Worm (Caenorhabditis elegans) whole organism, mixed stage, embryonic: ENCODE measurements around the gene ZK1240.5.
A peak's percentile ranks its signal among the peaks of the same experiment; 100 is the strongest.
"Not testable (repeated sequence)": the region's sequence is repeated elsewhere in the genome, so short reads cannot be mapped to it uniquely, and the experiment has no call there.

ENCODE experiments used
- M03D4.4 ChIP-seq: sonication (generic microtip); optimal IDR thresholded peaks from 2 replicates; lab custom pipeline; 2017; ENCODE audit warnings: mild to moderate bottlenecking, missing genetic modification characterization, missing compliant biosample characterization
- blmp-1 ChIP-seq: fragments of 150-350 bp; optimal IDR thresholded peaks from 2 replicates; lab custom pipeline; 2014; ENCODE audit warnings: missing biosample characterization, missing genetic modification characterization
- ceh-39 ChIP-seq: fragments of 150-350 bp; optimal IDR thresholded peaks from 2 replicates; lab custom pipeline; 2014; ENCODE audit warnings: missing biosample characterization, missing genetic modification characterization
- ceh-43 ChIP-seq: fragments of 200-800 bp; sonication (Bioruptor generic); optimal IDR thresholded peaks from 2 replicates; lab custom pipeline; 2018; ENCODE audit warnings: mild to moderate bottlenecking, missing genetic modification characterization, moderate library complexity, missing compliant biosample characterization
- ceh-83 ChIP-seq: fragments of 200-800 bp; sonication (Bioruptor generic); optimal IDR thresholded peaks from 2 replicates; lab custom pipeline; 2018; ENCODE audit warnings: mild to moderate bottlenecking, missing genetic modification characterization, missing compliant biosample characterization
- ces-1 ChIP-seq: fragments of 150-350 bp; optimal IDR thresholded peaks from 2 replicates; lab custom pipeline; 2014; ENCODE audit warnings: missing biosample characterization, missing genetic modification reagents, missing genetic modification characterization
- cnd-1 ChIP-seq: fragments of 200-800 bp; sonication (Bioruptor generic); optimal IDR thresholded peaks from 2 replicates; lab custom pipeline; 2018; ENCODE audit warnings: mild to moderate bottlenecking, missing genetic modification characterization, missing compliant biosample characterization
- drap-1 ChIP-seq: fragments of 200-800 bp; sonication (Bioruptor generic); optimal IDR thresholded peaks from 3 replicates; lab custom pipeline; 2018; ENCODE audit warnings: mild to moderate bottlenecking, missing genetic modification characterization, missing compliant biosample characterization
- elt-1 ChIP-seq: sonication (generic microtip); optimal IDR thresholded peaks from 2 replicates; lab custom pipeline; 2017; ENCODE audit warnings: missing genetic modification characterization, mild to moderate bottlenecking, missing compliant biosample characterization, antibody characterized with exemption, moderate library complexity, borderline replicate concordance; ENCODE audit not compliant: insufficient read depth
- flh-1 ChIP-seq: fragments of 200-800 bp; sonication (Bioruptor generic); optimal IDR thresholded peaks from 2 replicates; lab custom pipeline; 2018; ENCODE audit warnings: mild to moderate bottlenecking, missing genetic modification characterization, moderate library complexity, missing compliant biosample characterization
- ham-2 ChIP-seq: fragments of 200-800 bp; sonication (Bioruptor generic); optimal IDR thresholded peaks from 2 replicates; lab custom pipeline; 2018; ENCODE audit warnings: mild to moderate bottlenecking, missing genetic modification characterization, missing compliant biosample characterization
- hlh-1 ChIP-seq: fragments of 150-350 bp; optimal IDR thresholded peaks from 2 replicates; lab custom pipeline; 2014; ENCODE audit warnings: missing biosample characterization, missing genetic modification reagents, missing genetic modification characterization
- lin-13 ChIP-seq: fragments of 150-350 bp; optimal IDR thresholded peaks from 2 replicates; lab custom pipeline; 2014; ENCODE audit warnings: missing biosample characterization, missing genetic modification characterization
- lin-32 ChIP-seq: fragments of 200-800 bp; sonication (Bioruptor generic); optimal IDR thresholded peaks from 2 replicates; lab custom pipeline; 2018; ENCODE audit warnings: mild to moderate bottlenecking, missing genetic modification characterization, missing compliant biosample characterization
- lsy-2 ChIP-seq: fragments of 150-350 bp; optimal IDR thresholded peaks from 2 replicates; lab custom pipeline; 2014; ENCODE audit warnings: missing biosample characterization, missing genetic modification characterization
- mep-1 ChIP-seq: fragments of 150-350 bp; optimal IDR thresholded peaks from 2 replicates; lab custom pipeline; 2017; ENCODE audit warnings: missing biosample characterization, missing genetic modification reagents, missing genetic modification characterization, inconsistent platforms
- mls-2 ChIP-seq: sonication (generic microtip); optimal IDR thresholded peaks from 2 replicates; lab custom pipeline; 2016; ENCODE audit warnings: mild to moderate bottlenecking, missing genetic modification characterization, moderate library complexity, missing compliant biosample characterization
- nhr-12 ChIP-seq: fragments of 150-350 bp; optimal IDR thresholded peaks from 2 replicates; lab custom pipeline; 2014; ENCODE audit warnings: missing biosample characterization, missing genetic modification characterization
- nhr-237 ChIP-seq: fragments of 150-350 bp; optimal IDR thresholded peaks from 2 replicates; lab custom pipeline; 2014; ENCODE audit warnings: missing biosample characterization, missing genetic modification characterization
- nhr-28 ChIP-seq: fragments of 150-350 bp; optimal IDR thresholded peaks from 2 replicates; lab custom pipeline; 2014; ENCODE audit warnings: missing biosample characterization, missing genetic modification characterization
- nhr-76 ChIP-seq: sonication (generic microtip); optimal IDR thresholded peaks from 2 replicates; lab custom pipeline; 2017; ENCODE audit warnings: missing biosample characterization, missing genetic modification characterization
- pha-4 ChIP-seq: fragments of 150-350 bp; optimal IDR thresholded peaks from 2 replicates; lab custom pipeline; 2018; ENCODE audit warnings: missing biosample characterization, missing genetic modification reagents, missing genetic modification characterization
- sem-2 ChIP-seq: fragments of 200-800 bp; sonication (Bioruptor generic); optimal IDR thresholded peaks from 2 replicates; lab custom pipeline; 2018; ENCODE audit warnings: mild to moderate bottlenecking, missing genetic modification characterization, missing compliant biosample characterization
- snpc-4 ChIP-seq: fragments of 150-350 bp; optimal IDR thresholded peaks from 2 replicates; lab custom pipeline; 2014; ENCODE audit warnings: missing biosample characterization, missing genetic modification characterization
- sptf-1 ChIP-seq: sonication (generic microtip); optimal IDR thresholded peaks from 2 replicates; lab custom pipeline; 2017; ENCODE audit warnings: mild to moderate bottlenecking, missing genetic modification characterization, moderate library complexity, missing compliant biosample characterization
- tbx-8 ChIP-seq: fragments of 200-800 bp; sonication (Bioruptor generic); optimal IDR thresholded peaks from 2 replicates; lab custom pipeline; 2018; ENCODE audit warnings: mild to moderate bottlenecking, missing genetic modification characterization, moderate library complexity, missing compliant biosample characterization
- unc-39 ChIP-seq: fragments of 150-350 bp; optimal IDR thresholded peaks from 2 replicates; lab custom pipeline; 2014; ENCODE audit warnings: missing biosample characterization, missing genetic modification characterization
- unc-62 ChIP-seq: fragments of 150-350 bp; optimal IDR thresholded peaks from 2 replicates; lab custom pipeline; 2014; ENCODE audit warnings: missing biosample characterization, missing genetic modification reagents, missing genetic modification characterization
- zip-8 ChIP-seq: fragments of 150-350 bp; optimal IDR thresholded peaks from 2 replicates; lab custom pipeline; 2014; ENCODE audit warnings: missing biosample characterization, missing genetic modification characterization

ZK1240.5 gene

DNA sequence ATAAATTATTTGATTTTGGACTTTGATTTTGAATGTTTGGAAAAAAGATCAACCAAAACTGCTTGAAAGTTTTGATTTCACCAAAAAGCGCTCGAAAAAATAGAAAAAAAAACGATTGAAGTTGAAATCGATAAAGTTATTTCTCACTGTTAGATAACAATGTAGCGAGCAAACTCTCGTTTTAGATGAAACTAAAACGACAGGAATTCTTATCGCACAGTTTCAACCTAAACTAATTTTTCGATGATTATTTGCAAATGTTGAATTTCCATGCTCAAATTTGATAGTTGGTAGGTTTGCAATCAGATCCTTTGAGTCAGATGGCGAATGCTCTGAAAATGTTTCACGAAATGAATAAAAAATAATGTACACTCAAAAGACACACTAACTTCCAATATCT lies 25.2 kb downstream of the ZK1240.5 start:
- TF ChIP-seq M03D4.4 (tag; lab: Kevin White, UChicago): no peak
- no peak for TF ChIP-seq flh-1 (GFP tag; lab: Kevin White, UChicago)
- no peak for TF ChIP-seq mls-2 (tag; lab: Kevin White, UChicago)
- no peak for TF ChIP-seq ham-2 (GFP tag; lab: Kevin White, UChicago)
- no peak for TF ChIP-seq hlh-1 (tag; lab: Kevin White, UChicago)
- TF ChIP-seq drap-1 (GFP tag; lab: Kevin White, UChicago): no peak
- no peak for TF ChIP-seq nhr-28 (tag; lab: Kevin White, UChicago)
- no peak for TF ChIP-seq sem-2 (GFP tag; lab: Kevin White, UChicago)
- no peak for TF ChIP-seq unc-39 (tag; lab: Kevin White, UChicago)
- TF ChIP-seq lin-13: no peak
- no peak for TF ChIP-seq zip-8 (tag; lab: Kevin White, UChicago)
- TF ChIP-seq ces-1 (GFP tag; lab: Kevin White, UChicago): no peak
- TF ChIP-seq unc-62 (GFP tag; lab: Kevin White, UChicago): no peak
- no peak for TF ChIP-seq mep-1
- TF ChIP-seq nhr-76 (tag; lab: Kevin White, UChicago): no peak
- no peak for TF ChIP-seq ceh-43
- TF ChIP-seq ceh-39 (tag; lab: Kevin White, UChicago): no peak
- TF ChIP-seq snpc-4: no peak
- TF ChIP-seq cnd-1 (tag; lab: Kevin White, UChicago): no peak
- TF ChIP-seq, all 35 proteins: peak for 0

DNA sequence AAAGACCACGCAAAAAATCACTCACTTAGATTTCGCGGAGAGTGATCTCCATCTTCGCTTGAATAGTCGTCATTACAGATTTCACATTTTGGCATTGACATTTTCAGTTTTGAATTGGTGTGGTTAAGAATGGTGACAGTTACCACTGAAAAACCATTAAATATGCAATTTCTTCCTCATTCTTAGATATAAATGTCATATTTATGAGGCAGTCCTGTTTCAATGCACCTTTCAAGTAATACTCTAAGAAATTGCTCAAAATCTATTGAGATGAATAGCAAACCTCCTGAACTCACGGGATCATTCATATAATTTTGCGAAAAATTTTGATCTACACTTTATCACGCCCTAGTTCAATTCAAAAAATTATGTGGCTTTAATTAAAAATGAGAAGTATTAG lies 25.7 kb downstream of the ZK1240.5 start, which contains the start of gene K09F6.7:
Gene K09F6.7, minus strand, starts transcription at position 101 of the 400 bp plus-strand sequence.
- TF ChIP-seq pha-4 (no peak), sem-2 (GFP tag; lab: Kevin White, UChicago) (no peak), unc-39 (tag; lab: Kevin White, UChicago) (no peak), flh-1 (GFP tag; lab: Kevin White, UChicago) (no peak), ceh-39 (tag; lab: Kevin White, UChicago) (no peak), M03D4.4 (tag; lab: Kevin White, UChicago) (no peak)

DNA sequence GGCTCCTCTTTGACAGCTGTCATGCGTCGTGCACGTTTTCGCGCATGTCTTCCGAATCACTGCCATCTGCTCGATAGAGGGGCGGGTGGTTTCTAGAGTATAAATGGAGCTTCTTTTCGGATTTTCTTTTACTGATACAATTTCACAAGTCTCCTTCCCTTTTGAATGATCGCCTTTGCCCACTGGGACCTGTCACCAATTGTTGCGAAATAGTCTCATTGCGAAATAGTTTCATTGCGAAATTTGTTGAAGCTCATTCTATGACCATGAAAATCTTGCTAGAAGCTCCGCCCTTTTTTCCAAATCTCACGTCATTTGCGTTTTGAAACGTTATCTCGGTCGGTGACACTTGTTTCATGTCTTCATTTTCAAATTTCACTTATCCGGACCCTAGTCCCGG lies 28.3 kb downstream of the ZK1240.5 start:
- TF ChIP-seq lin-13 (no peak), lin-32 (GFP tag; lab: Kevin White, UChicago) (peak; percentile 19)
- TF ChIP-seq, all 35 proteins: peak for 1

DNA sequence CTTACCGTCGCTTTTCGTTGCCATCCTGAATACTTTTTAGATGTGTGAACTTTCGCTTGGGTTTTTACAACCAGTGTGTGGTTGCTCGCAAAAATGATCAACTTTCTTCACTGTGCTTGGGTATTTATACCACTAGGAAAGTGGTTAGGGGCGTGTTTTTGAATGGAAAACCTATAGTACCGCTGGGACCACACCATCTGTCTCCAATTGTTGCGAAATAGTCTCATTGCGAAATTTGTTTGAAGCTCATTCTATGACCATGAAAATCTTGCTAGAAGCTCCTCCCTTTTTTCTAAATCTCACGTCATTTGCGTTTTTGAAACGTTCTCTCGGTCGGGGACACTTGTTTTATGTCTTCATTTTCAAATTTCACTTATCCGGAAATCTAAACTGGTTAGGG lies 28.9 kb downstream of the ZK1240.5 start, which contains the start of the genes K09F6.10 and K09F6.13:
Gene K09F6.10, minus strand, starts transcription at position 86 of the 400 bp plus-strand sequence.
Gene K09F6.13, plus strand, starts transcription at position 317 of the 400 bp plus-strand sequence.
- no peak for TF ChIP-seq ceh-83
- no peak for TF ChIP-seq hlh-1 (tag; lab: Kevin White, UChicago)
- TF ChIP-seq blmp-1: no peak
- TF ChIP-seq unc-39 (tag; lab: Kevin White, UChicago): no peak
- TF ChIP-seq lin-32 (GFP tag; lab: Kevin White, UChicago): no peak
- TF ChIP-seq ham-2 (GFP tag; lab: Kevin White, UChicago): no peak
- TF ChIP-seq cnd-1 (tag; lab: Kevin White, UChicago): no peak
- no peak for TF ChIP-seq sem-2 (GFP tag; lab: Kevin White, UChicago)
- TF ChIP-seq nhr-76 (tag; lab: Kevin White, UChicago): no peak

DNA sequence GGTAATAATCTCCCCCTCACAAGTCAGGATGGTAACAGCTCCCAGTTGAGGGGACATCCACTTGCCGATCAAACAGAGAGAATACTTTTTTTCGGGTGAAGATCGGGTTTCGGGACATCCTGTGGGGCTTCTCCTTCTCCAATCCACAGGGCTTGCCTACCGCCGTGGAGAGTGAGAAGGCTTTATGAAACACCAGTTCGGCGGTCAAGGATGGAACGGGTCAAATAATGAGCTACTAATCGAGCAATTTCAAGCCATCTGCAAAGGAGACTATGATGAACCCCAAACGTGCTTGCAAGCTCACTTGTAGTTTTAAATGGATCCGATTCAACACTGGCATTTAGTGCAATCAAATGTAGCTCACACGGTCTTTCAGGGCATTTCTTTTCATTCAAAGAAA lies 33.0 kb downstream of the ZK1240.5 start:
- TF ChIP-seq zip-8 (tag; lab: Kevin White, UChicago) (no peak), tbx-8 (GFP tag; lab: Kevin White, UChicago) (no peak), drap-1 (GFP tag; lab: Kevin White, UChicago) (no peak), flh-1 (GFP tag; lab: Kevin White, UChicago) (no peak), nhr-12 (no peak), ceh-39 (tag; lab: Kevin White, UChicago) (no peak), sptf-1 (tag; lab: Kevin White, UChicago) (no peak), pha-4 (no peak), nhr-237 (tag; lab: Kevin White, UChicago) (no peak), elt-1 (tag; lab: Kevin White, UChicago) (no peak), mep-1 (no peak)
- TF ChIP-seq, all 35 proteins: peak for 0

DNA sequence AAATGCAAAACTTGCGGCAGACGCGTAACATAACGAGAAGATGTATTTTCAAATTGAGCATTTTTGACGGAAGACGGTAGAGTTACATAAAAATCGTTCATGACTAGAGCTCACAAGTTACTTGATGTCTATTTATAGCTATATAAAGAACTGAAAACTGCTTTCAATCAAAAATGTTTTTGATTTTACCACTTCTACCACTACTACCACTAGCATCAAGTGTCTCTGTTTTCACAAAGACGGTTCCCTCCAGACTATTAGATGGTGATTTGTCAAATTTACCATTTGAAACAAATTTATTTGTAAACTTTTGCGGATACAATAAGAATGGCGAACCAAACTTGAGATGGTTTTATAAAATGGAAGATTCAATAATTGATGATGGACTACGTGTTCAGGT lies 35.1 kb downstream of the ZK1240.5 start, which contains the start of gene K09F6.9:
Gene K09F6.9, minus strand, starts transcription at position 101 of the 400 bp plus-strand sequence.
- TF ChIP-seq lsy-2; lin-32 (GFP tag; lab: Kevin White, UChicago); drap-1 (GFP tag; lab: Kevin White, UChicago): not testable (repeated sequence)
